Worm (Caenorhabditis elegans) whole organism, L1 larva: ENCODE results near the gene nhr-57.

Experiments
- aha-1 ChIP-seq: fragments of 150-350 bp; optimal IDR thresholded peaks from 2 replicates; lab custom pipeline; 2014; ENCODE audit warnings: missing biosample characterization, missing genetic modification characterization
- aly-2 ChIP-seq: fragments of 150-350 bp; optimal IDR thresholded peaks from 2 replicates; lab custom pipeline; 2014; ENCODE audit warnings: missing biosample characterization, missing genetic modification characterization
- ceh-63 ChIP-seq: fragments of 200-800 bp; sonication (Bioruptor generic); optimal IDR thresholded peaks from 2 replicates; lab custom pipeline; 2018; ENCODE audit warnings: mild to moderate bottlenecking, missing genetic modification characterization, missing compliant biosample characterization
- ceh-8 ChIP-seq: fragments of 200-800 bp; sonication (Bioruptor generic); optimal IDR thresholded peaks from 2 replicates; lab custom pipeline; 2018; ENCODE audit warnings: mild to moderate bottlenecking, missing genetic modification characterization, moderate library complexity, missing compliant biosample characterization
- ceh-88 ChIP-seq: fragments of 200-800 bp; sonication (Bioruptor generic); IDR thresholded peaks from 2 replicates; pipeline ENCODE4 v1.3.6; 2022; ENCODE audit warnings: missing genetic modification characterization, missing compliant biosample characterization
- ces-1 ChIP-seq: fragments of 150-350 bp; optimal IDR thresholded peaks from 2 replicates; lab custom pipeline; 2014; ENCODE audit warnings: missing biosample characterization, missing genetic modification reagents, missing genetic modification characterization
- dpl-1 ChIP-seq, 3 experiments: fragments of 150-350 bp in 2 of 3; sonication (generic microtip) in 1 of 3; optimal IDR thresholded peaks; 2 replicates each; lab custom pipeline; 2014 to 2017; ENCODE audit warnings: missing biosample characterization in 3 of 3, missing genetic modification characterization in 3 of 3, missing genetic modification reagents in 3 of 3
- dsc-1 ChIP-seq: sonication (generic microtip); optimal IDR thresholded peaks from 2 replicates; lab custom pipeline; 2016; ENCODE audit warnings: mild to moderate bottlenecking, missing genetic modification characterization, missing compliant biosample characterization
- efl-3 ChIP-seq: fragments of 200-800 bp; sonication (Bioruptor generic); optimal IDR thresholded peaks from 2 replicates; lab custom pipeline; 2018; ENCODE audit warnings: mild to moderate bottlenecking, missing genetic modification characterization, missing compliant biosample characterization
- egl-27 ChIP-seq, 2 experiments: fragments of 150-350 bp in 1 of 2; sonication (generic microtip); optimal IDR thresholded peaks; 3 replicates each; lab custom pipeline; 2017 to 2018; ENCODE audit warnings: missing biosample characterization in 2 of 2, missing genetic modification characterization in 2 of 2, missing genetic modification reagents in 2 of 2
- elt-2 ChIP-seq: sonication (generic microtip); optimal IDR thresholded peaks from 2 replicates; lab custom pipeline; 2016; ENCODE audit warnings: missing genetic modification characterization, mild to moderate bottlenecking, inconsistent platforms, missing compliant biosample characterization, missing genetic modification reagents
- elt-3 ChIP-seq, 6 experiments: fragments of 150-350 bp in 1 of 6; sonication (generic microtip); optimal IDR thresholded peaks; 2 replicates each; lab custom pipeline; 2017 to 2018; ENCODE audit warnings: missing biosample characterization in 6 of 6, missing genetic modification characterization in 6 of 6, inconsistent platforms in 1 of 6
- fkh-10 ChIP-seq: sonication (generic microtip); optimal IDR thresholded peaks from 2 replicates; lab custom pipeline; 2017; ENCODE audit warnings: missing biosample characterization, missing genetic modification reagents, missing genetic modification characterization
- fkh-4 ChIP-seq: sonication (generic microtip); optimal IDR thresholded peaks from 2 replicates; lab custom pipeline; 2016; ENCODE audit warnings: missing compliant biosample characterization, missing genetic modification characterization, borderline replicate concordance
- fkh-8 ChIP-seq: sonication (generic microtip); optimal IDR thresholded peaks from 2 replicates; lab custom pipeline; 2016; ENCODE audit warnings: mild to moderate bottlenecking, missing genetic modification characterization, missing compliant biosample characterization
- fos-1 ChIP-seq: fragments of 150-350 bp; optimal IDR thresholded peaks from 2 replicates; lab custom pipeline; 2014; ENCODE audit warnings: missing biosample characterization, missing genetic modification characterization
- grh-1 ChIP-seq: fragments of 200-800 bp; sonication (Bioruptor generic); IDR thresholded peaks from 2 replicates; pipeline ENCODE4 v1.3.6; 2022; ENCODE audit warnings: missing genetic modification reagents, missing genetic modification characterization, missing compliant biosample characterization
- hlh-4 ChIP-seq: sonication (generic microtip); optimal IDR thresholded peaks from 2 replicates; lab custom pipeline; 2016; ENCODE audit warnings: mild to moderate bottlenecking, missing genetic modification characterization, missing compliant biosample characterization
- hpl-2 ChIP-seq: fragments of 150-350 bp; optimal IDR thresholded peaks from 2 replicates; lab custom pipeline; 2014; ENCODE audit warnings: missing biosample characterization, missing genetic modification reagents, missing genetic modification characterization
- isw-1 ChIP-seq: fragments of 200-800 bp; sonication (Bioruptor generic); IDR thresholded peaks from 2 replicates; pipeline ENCODE4 v1.3.6; 2022; ENCODE audit warnings: missing genetic modification characterization, missing compliant biosample characterization
- jun-1 ChIP-seq: fragments of 150-350 bp; optimal IDR thresholded peaks from 2 replicates; lab custom pipeline; 2014; ENCODE audit warnings: missing biosample characterization, missing genetic modification reagents, missing genetic modification characterization
- lin-14 ChIP-seq: fragments of 200-800 bp; sonication (Bioruptor generic); optimal IDR thresholded peaks from 2 replicates; lab custom pipeline; 2018; ENCODE audit warnings: mild to moderate bottlenecking, missing genetic modification characterization, moderate library complexity, missing compliant biosample characterization
- lin-15B ChIP-seq: fragments of 150-350 bp; sonication (generic microtip); optimal IDR thresholded peaks from 3 replicates; lab custom pipeline; 2014; ENCODE audit warnings: missing biosample characterization, missing genetic modification characterization
- lin-39 ChIP-seq: fragments of 150-350 bp; optimal IDR thresholded peaks from 2 replicates; lab custom pipeline; 2014; ENCODE audit warnings: missing biosample characterization, missing genetic modification reagents, missing genetic modification characterization
- lir-3 ChIP-seq: sonication (generic microtip); optimal IDR thresholded peaks from 2 replicates; lab custom pipeline; 2016; ENCODE audit warnings: mild to moderate bottlenecking, missing genetic modification characterization, moderate library complexity, missing compliant biosample characterization; ENCODE audit not compliant: poor library complexity
- mab-9 ChIP-seq: fragments of 200-800 bp; sonication (Bioruptor generic); IDR thresholded peaks from 2 replicates; pipeline ENCODE4 v1.3.6; 2022; ENCODE audit warnings: missing genetic modification reagents, missing genetic modification characterization, missing compliant biosample characterization
- mef-2 ChIP-seq: fragments of 150-350 bp; optimal IDR thresholded peaks from 2 replicates; lab custom pipeline; 2014; ENCODE audit warnings: missing biosample characterization, missing genetic modification characterization
- nhr-11 ChIP-seq: fragments of 150-350 bp; optimal IDR thresholded peaks from 2 replicates; lab custom pipeline; 2014; ENCODE audit warnings: missing biosample characterization, missing genetic modification characterization
- nhr-12 ChIP-seq: sonication (generic microtip); optimal IDR thresholded peaks from 2 replicates; lab custom pipeline; 2017; ENCODE audit warnings: missing biosample characterization, missing genetic modification characterization
- nhr-19 ChIP-seq: fragments of 200-800 bp; sonication (Bioruptor generic); conservative IDR thresholded peaks from 2 replicates; pipeline ENCODE4 v1.3.6; 2022; ENCODE audit warnings: missing genetic modification characterization, missing compliant biosample characterization
- nhr-237 ChIP-seq: fragments of 150-350 bp; optimal IDR thresholded peaks from 2 replicates; lab custom pipeline; 2014; ENCODE audit warnings: missing biosample characterization, missing genetic modification characterization
- nhr-28 ChIP-seq: fragments of 150-350 bp; optimal IDR thresholded peaks from 2 replicates; lab custom pipeline; 2014; ENCODE audit warnings: missing biosample characterization, missing genetic modification characterization
- nhr-84 ChIP-seq: sonication (generic microtip); optimal IDR thresholded peaks from 2 replicates; lab custom pipeline; 2017; ENCODE audit warnings: missing biosample characterization, missing genetic modification characterization
- nhr-85 ChIP-seq: sonication (generic microtip); peaks from one replicate; lab custom pipeline; 2016; ENCODE audit warnings: missing genetic modification characterization, inconsistent platforms, missing compliant biosample characterization
- nhr-90 ChIP-seq: sonication (generic microtip); optimal IDR thresholded peaks from 2 replicates; lab custom pipeline; 2016; ENCODE audit warnings: mild to moderate bottlenecking, missing genetic modification characterization, missing compliant biosample characterization; ENCODE audit not compliant: poor library complexity
- pag-3 ChIP-seq: sonication (generic microtip); optimal IDR thresholded peaks from 2 replicates; lab custom pipeline; 2017; ENCODE audit warnings: missing genetic modification characterization, mild to moderate bottlenecking, missing compliant biosample characterization, antibody characterized with exemption, borderline replicate concordance; ENCODE audit not compliant: insufficient read depth
- rnt-1 ChIP-seq: sonication (generic microtip); optimal IDR thresholded peaks from 2 replicates; lab custom pipeline; 2016; ENCODE audit warnings: mild to moderate bottlenecking, missing genetic modification characterization, moderate library complexity, missing compliant biosample characterization
- skn-1 ChIP-seq: fragments of 150-350 bp; optimal IDR thresholded peaks from 2 replicates; lab custom pipeline; 2014; ENCODE audit warnings: missing biosample characterization, missing genetic modification characterization
- snpc-4 ChIP-seq: fragments of 150-350 bp; optimal IDR thresholded peaks from 2 replicates; lab custom pipeline; 2014; ENCODE audit warnings: missing biosample characterization, missing genetic modification characterization
- sox-4 ChIP-seq: sonication (generic microtip); optimal IDR thresholded peaks from 2 replicates; lab custom pipeline; 2016; ENCODE audit warnings: missing genetic modification characterization, missing compliant biosample characterization
- sptf-1 ChIP-seq: fragments of 150-350 bp; optimal IDR thresholded peaks from 2 replicates; lab custom pipeline; 2014; ENCODE audit warnings: missing biosample characterization, missing genetic modification characterization
- sup-37 ChIP-seq: fragments of 200-800 bp; sonication (Bioruptor generic); optimal IDR thresholded peaks from 2 replicates; lab custom pipeline; 2018; ENCODE audit warnings: mild to moderate bottlenecking, missing genetic modification characterization, missing compliant biosample characterization
- tbx-2 ChIP-seq: sonication (generic microtip); optimal IDR thresholded peaks from 2 replicates; lab custom pipeline; 2016; ENCODE audit warnings: missing genetic modification characterization, missing compliant biosample characterization
- tlp-1 ChIP-seq: fragments of 150-350 bp; optimal IDR thresholded peaks from 2 replicates; lab custom pipeline; 2014; ENCODE audit warnings: missing biosample characterization, missing genetic modification characterization
- unc-86 ChIP-seq: sonication (generic microtip); optimal IDR thresholded peaks from 2 replicates; lab custom pipeline; 2016; ENCODE audit warnings: missing genetic modification characterization, missing compliant biosample characterization
- zip-4 ChIP-seq: fragments of 200-800 bp; sonication (Bioruptor generic); optimal IDR thresholded peaks from 2 replicates; lab custom pipeline; 2018; ENCODE audit warnings: mild to moderate bottlenecking, missing genetic modification characterization, moderate library complexity, missing compliant biosample characterization
- ztf-11 ChIP-seq, 2 experiments: sonication (generic microtip); optimal IDR thresholded peaks; 2 replicates each; lab custom pipeline; 2016 to 2017; ENCODE audit warnings: missing genetic modification characterization in 2 of 2, missing biosample characterization in 1 of 2, missing compliant biosample characterization in 1 of 2

nhr-57 gene

DNA sequence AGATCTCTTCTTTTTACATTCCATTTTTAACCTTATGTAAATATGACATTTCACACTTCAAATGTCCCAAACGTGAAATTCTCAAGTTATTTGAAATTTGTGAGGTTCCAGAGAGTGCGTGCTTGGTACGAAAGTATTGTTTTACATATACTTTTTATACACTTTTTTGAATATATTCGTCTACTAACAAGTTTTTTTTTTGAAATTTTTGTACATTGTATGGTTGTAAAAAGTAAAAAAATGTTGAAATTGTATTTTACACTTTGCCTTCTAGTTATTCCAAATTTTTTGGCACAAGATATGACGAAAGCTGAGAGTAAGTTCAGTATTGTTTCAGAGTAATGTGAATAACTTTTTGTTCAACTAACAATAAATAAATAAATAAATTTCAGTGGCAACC is 3.0 kb downstream of the nhr-57 start, which contains the start of gene lgc-1:
Gene lgc-1 (plus strand): TSS at position 301 of the 400 bp plus-strand sequence.
- TF ChIP-seq zip-4 (GFP tag; lab: Kevin White, UChicago) (no peak), nhr-85 (tag; lab: Kevin White, UChicago) (no peak), efl-3 (no peak), nhr-84 (no peak), fkh-10 (GFP tag; lab: Kevin White, UChicago) (no peak), hpl-2 (GFP tag; lab: Kevin White, UChicago) (no peak), fkh-8 (no peak), hlh-4 (tag; lab: Kevin White, UChicago) (no peak), snpc-4 (no peak), aha-1 (tag; lab: Kevin White, UChicago) (no peak), skn-1 (tag; lab: Kevin White, UChicago) (no peak), nhr-90 (tag; lab: Kevin White, UChicago) (no peak), nhr-19 (GFP tag; lab: Robert Waterston, UW) (no peak), lin-14 (GFP tag; lab: Kevin White, UChicago) (no peak), ces-1 (GFP tag; lab: Kevin White, UChicago) (no peak), dpl-1 (GFP tag; optimal IDR thresholded peaks at IDR 0.05; lab: Kevin White, UChicago) (no peak), ceh-8 (GFP tag; lab: Kevin White, UChicago) (no peak)

- no peak for TF ChIP-seq ces-1 (GFP tag; lab: Kevin White, UChicago)
- no peak for TF ChIP-seq elt-3 (tag; optimal IDR thresholded peaks at IDR 0.05; lab: Kevin White, UChicago)
- no peak for TF ChIP-seq fkh-8
- TF ChIP-seq grh-1 (GFP tag; lab: Robert Waterston, UW) = no peak
- TF ChIP-seq nhr-12 (tag; lab: Kevin White, UChicago) = no peak
- TF ChIP-seq ceh-88 (GFP tag; lab: Robert Waterston, UW) = no peak
- no peak for TF ChIP-seq isw-1 (GFP tag; lab: Robert Waterston, UW)
- no peak for TF ChIP-seq lir-3 (tag; lab: Kevin White, UChicago)
Observed at ce11 chrV:4138688-4139087, 7.0 kb downstream of the nhr-57 start, which contains the start of gene lgc-29. Gene lgc-29, plus strand, starts transcription at chrV:4138988.

DNA sequence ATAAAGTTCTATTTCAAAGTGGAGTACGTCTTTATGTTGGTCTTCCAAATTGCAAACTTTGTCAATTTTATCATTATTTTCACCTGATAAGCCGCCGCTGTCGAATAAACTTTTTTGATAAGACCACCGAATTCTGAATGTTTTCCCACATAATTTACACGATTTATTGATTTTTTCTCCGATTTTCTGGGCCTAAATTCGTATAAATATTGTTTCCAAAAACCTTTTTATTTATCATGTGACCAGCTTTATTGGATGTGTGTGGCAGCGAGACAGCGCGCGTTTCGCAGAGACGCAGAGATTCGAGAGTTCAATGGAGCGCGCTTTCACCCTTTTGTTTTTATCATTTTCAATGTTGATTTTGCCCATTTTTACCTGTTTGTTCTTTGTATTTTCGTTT is 11.3 kb downstream of the nhr-57 start:
- TF ChIP-seq tlp-1 (tag; lab: Kevin White, UChicago) (no peak), fos-1 (tag; lab: Kevin White, UChicago) (peak; percentile 59), fkh-4 (peak; percentile 63), nhr-85 (tag; lab: Kevin White, UChicago) (peak; percentile 91), sox-4 (peak; percentile 14), jun-1 (tag; lab: Kevin White, UChicago) (peak; percentile 26), snpc-4 (peak; percentile 85), lin-15B (tag; lab: Kevin White, UChicago) (peak; percentile 23), ceh-63 (GFP tag; lab: Kevin White, UChicago) (no peak), fkh-10 (GFP tag; lab: Kevin White, UChicago) (peak; percentile 22), mef-2 (tag; lab: Kevin White, UChicago) (peak; percentile 61), nhr-237 (tag; lab: Kevin White, UChicago) (peak; percentile 28), aly-2 (tag; lab: Kevin White, UChicago) (no peak), sup-37 (GFP tag; lab: Kevin White, UChicago) (peak; percentile 76), nhr-11 (peak; percentile 20), nhr-84 (no peak), ztf-11 (tag; optimal IDR thresholded peaks at IDR 0.05; lab: Kevin White, UChicago) (peak in 1 of 2 experiments; percentile 31), lin-39 (tag; lab: Kevin White, UChicago) (peak; percentile 72), dsc-1 (tag; lab: Kevin White, UChicago) (peak; percentile 95), unc-86 (tag; lab: Kevin White, UChicago) (peak; percentile 86), nhr-28 (tag; lab: Kevin White, UChicago) (no peak), grh-1 (GFP tag; lab: Robert Waterston, UW) (peak; percentile 68), tbx-2 (tag; lab: Kevin White, UChicago) (peak; percentile 92), egl-27 (tag; optimal IDR thresholded peaks at IDR 0.05; lab: Kevin White, UChicago) (no peak), rnt-1 (tag; lab: Kevin White, UChicago) (peak; percentile 89), nhr-19 (GFP tag; lab: Robert Waterston, UW) (peak; percentile 90), elt-2 (tag; lab: Kevin White, UChicago) (peak; percentile 69), pag-3 (tag; lab: Kevin White, UChicago) (peak; percentile 92), hpl-2 (GFP tag; lab: Kevin White, UChicago) (no peak), sptf-1 (tag; lab: Kevin White, UChicago) (no peak), isw-1 (GFP tag; lab: Robert Waterston, UW) (peak; percentile 83), efl-3 (no peak), mab-9 (GFP tag; lab: Robert Waterston, UW) (peak; percentile 71), ceh-88 (GFP tag; lab: Robert Waterston, UW) (0 out of 2 replicates have a peak, but pooled peaks have one; percentile 36)
